Worm (Caenorhabditis elegans): ENCODE data around the gene fbxa-114.

The fbxa-114 gene

DNA sequence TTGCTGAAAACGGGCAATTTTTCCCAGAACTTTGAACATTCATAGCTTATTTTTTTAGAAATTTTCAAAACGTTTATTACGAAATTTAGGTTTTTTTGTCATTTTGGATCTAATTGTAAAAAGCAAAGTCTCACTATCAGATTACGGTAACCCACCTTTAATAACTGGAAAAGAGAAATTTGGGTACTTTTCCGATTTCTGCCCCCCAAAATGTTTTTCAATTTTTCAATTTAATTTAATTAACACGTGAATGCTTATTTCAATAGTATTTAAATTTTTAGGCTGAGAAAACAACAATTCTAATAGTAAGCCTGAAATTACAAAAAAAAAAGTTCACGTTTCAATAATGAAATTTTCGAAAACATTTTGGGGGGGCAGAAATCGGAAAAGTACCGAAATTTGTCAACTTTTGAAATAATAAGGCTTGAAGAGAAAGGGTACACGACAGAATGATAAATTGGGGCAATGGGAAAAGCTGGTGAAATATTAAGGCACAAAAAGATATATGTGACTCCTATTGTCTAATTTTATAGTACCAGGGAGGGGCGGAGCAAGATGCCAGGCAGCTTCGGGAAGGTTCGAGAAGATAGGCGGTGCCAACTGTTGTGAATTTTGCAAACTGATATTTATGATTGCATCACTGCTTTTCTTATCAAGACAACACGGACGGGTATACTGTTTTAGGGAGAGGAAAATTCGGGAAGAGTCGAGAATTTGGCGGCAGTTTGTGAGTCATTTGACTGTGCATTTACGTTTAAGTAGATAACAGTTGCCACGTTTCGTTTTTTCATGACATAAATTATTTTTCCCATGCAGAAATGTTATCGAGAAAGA, 37.1 kb upstream of the fbxa-114 start, which contains the start of gene F19B2.5 (continued):
- TF ChIP-seq nhr-77 (tag; optimal IDR thresholded peaks at IDR 0.05) (peak; percentile 49), lin-1 (GFP tag; IDR thresholded peaks at IDR 0.05) (peak; percentile 62; the same call in 1 of the 2 replicates), attf-4 (tag; optimal IDR thresholded peaks at IDR 0.05) (no peak), dmd-6 (GFP tag; IDR thresholded peaks at IDR 0.05) (peak; percentile 83), zag-1 (tag; optimal IDR thresholded peaks at IDR 0.05) (no peak), php-3 (GFP tag; IDR thresholded peaks at IDR 0.05) (peak; percentile 97), lsy-2 (tag; optimal IDR thresholded peaks at IDR 0.05) (peak in 1 of 2 experiments; percentile 53), nhr-42 (GFP tag; IDR thresholded peaks at IDR 0.05) (0 out of 2 replicates have a peak, but pooled peaks have one; percentile 53), ama-1 (optimal IDR thresholded peaks at IDR 0.05) (peak; percentile 88), lim-7 (GFP tag; IDR thresholded peaks at IDR 0.05) (no peak), ztf-7 (tag; optimal IDR thresholded peaks at IDR 0.05) (peak; percentile 25), saeg-2 (GFP tag; IDR thresholded peaks at IDR 0.05) (peak; percentile 87; the same call in 1 of the 2 replicates), tra-1 (GFP tag; IDR thresholded peaks at IDR 0.05) (peak; percentile 90; the same call in 1 of the 2 replicates), jun-1 (tag; optimal IDR thresholded peaks at IDR 0.05) (peak; percentile 66), ceh-32 (tag; optimal IDR thresholded peaks at IDR 0.05; ENCODE audit: poor library complexity) (no peak), hif-1 (tag; optimal IDR thresholded peaks at IDR 0.05) (peak; percentile 33 to 48), dpl-1 (GFP tag; optimal IDR thresholded peaks at IDR 0.05) (peak; percentile 26), ceh-20 (GFP tag; IDR thresholded peaks at IDR 0.05) (peak; percentile 89), aha-1 (tag) (peak; percentile 92), nhr-41 (GFP tag; IDR thresholded peaks at IDR 0.05) (0 out of 2 replicates have a peak, but pooled peaks have one; percentile 40), Y75B8A.6 (GFP tag; IDR thresholded peaks at IDR 0.05) (0 out of 2 replicates have a peak, but pooled peaks have one; percentile 20), lin-29 (GFP tag; IDR thresholded peaks at IDR 0.05) (no peak), sdz-12 (GFP tag; optimal IDR thresholded peaks at IDR 0.05) (no peak), T26A8.4 (GFP tag; IDR thresholded peaks at IDR 0.05) (peak; percentile 74), T20F7.1 (GFP tag; optimal IDR thresholded peaks at IDR 0.05) (peak; percentile 49), dve-1 (tag; optimal IDR thresholded peaks at IDR 0.05; ENCODE audit: insufficient read depth) (peak; percentile 97), gei-8 (GFP tag; optimal IDR thresholded peaks at IDR 0.05) (peak; percentile 60), mep-1 (tag; optimal IDR thresholded peaks at IDR 0.05) (peak; percentile 6), hlh-30 (tag; optimal IDR thresholded peaks at IDR 0.05; ENCODE audit: insufficient read depth) (peak; percentile 69), zip-2 (tag; optimal IDR thresholded peaks at IDR 0.05) (no peak)

DNA sequence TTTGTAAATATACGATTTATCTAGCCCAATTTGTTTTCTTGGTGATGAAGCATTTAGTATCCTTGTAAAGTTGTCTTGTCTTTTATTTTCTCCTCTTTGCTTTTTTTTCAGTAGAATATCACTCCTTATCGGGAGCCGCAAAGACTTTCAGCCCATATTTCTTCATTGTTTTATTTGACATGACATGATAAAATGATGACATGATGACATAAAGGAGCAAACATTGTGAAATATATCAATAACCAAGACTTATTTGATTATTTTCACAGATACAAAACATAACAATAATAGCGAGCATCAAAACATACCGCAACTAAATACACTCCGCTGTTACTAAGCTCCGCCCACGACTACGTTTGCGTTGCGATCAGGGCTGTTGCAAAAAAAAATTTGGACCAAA, 35.6 kb upstream of the fbxa-114 start:
- TF ChIP-seq pqm-1 (tag; optimal IDR thresholded peaks at IDR 0.05) = peak; percentile 16
- no peak for TF ChIP-seq F49E8.2 (tag; optimal IDR thresholded peaks at IDR 0.05; ENCODE audit: borderline replicate concordance)
- TF ChIP-seq dve-1 (tag; optimal IDR thresholded peaks at IDR 0.05; ENCODE audit: insufficient read depth) = peak; percentile 71
- TF ChIP-seq nhr-28 (tag; optimal IDR thresholded peaks at IDR 0.05) = no peak
- TF ChIP-seq aha-1 (tag) = peak; percentile 57
- TF ChIP-seq daf-16 (GFP tag; optimal IDR thresholded peaks at IDR 0.05) = no peak
- TF ChIP-seq daf-16 (tag; optimal IDR thresholded peaks at IDR 0.05) = peak; percentile 85

DNA sequence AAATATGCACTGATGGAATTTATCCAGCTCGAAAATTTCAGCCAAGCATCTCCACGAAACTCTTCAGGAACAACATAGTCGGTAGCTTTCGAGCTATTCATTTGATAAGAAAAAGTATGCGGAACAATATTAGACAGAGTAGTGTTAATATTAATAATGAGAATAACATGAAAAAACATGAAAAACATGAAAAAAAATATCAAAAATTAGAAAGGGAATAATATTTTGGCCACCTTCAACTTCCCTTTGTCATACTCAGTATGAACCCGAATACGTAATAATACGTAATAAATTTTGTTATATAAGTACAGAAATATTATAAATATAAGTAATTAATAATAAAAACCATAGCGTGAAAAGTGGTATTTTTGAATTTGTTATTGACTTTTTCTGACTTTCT, 29.5 kb upstream of the fbxa-114 start, which contains the start of gene srw-39:
TSS of gene srw-39 (minus strand) at position 101 of the 400 bp plus-strand sequence.
- no peak for TF ChIP-seq spr-1 (tag; optimal IDR thresholded peaks at IDR 0.05)
- TF ChIP-seq gei-8 (GFP tag; optimal IDR thresholded peaks at IDR 0.05) = no peak
- no peak for TF ChIP-seq nhr-28 (tag; optimal IDR thresholded peaks at IDR 0.05)
- no peak for TF ChIP-seq php-3 (GFP tag; IDR thresholded peaks at IDR 0.05)
- TF ChIP-seq aly-2 (tag; optimal IDR thresholded peaks at IDR 0.05) = no peak
- TF ChIP-seq nhr-6 (tag; optimal IDR thresholded peaks at IDR 0.05) = no peak
- TF ChIP-seq F49E8.2 (tag; optimal IDR thresholded peaks at IDR 0.05; ENCODE audit: borderline replicate concordance) = no peak
